Fruit fly (Drosophila melanogaster) whole organism, embryonic: ENCODE data around the gene Rbbp5.

Source experiments
- Ada2b ChIP-seq: fragments of 200-800 bp; sonication (Bioruptor generic); IDR thresholded peaks from 2 replicates; pipeline ENCODE4 v1.3.6; 2022; ENCODE audit warnings: missing biosample characterization, missing genetic modification characterization
- Bgb ChIP-seq: fragments of 200-800 bp; sonication (Bioruptor generic); IDR thresholded peaks from 2 replicates; pipeline ENCODE4 v1.3.6; 2022; ENCODE audit warnings: missing biosample characterization, missing genetic modification characterization; ENCODE audit not compliant: partially characterized antibody
- CG10267 ChIP-seq: fragments of 200-800 bp; sonication (Bioruptor generic); optimal IDR thresholded peaks from 2 replicates; lab custom pipeline; 2018; ENCODE audit warnings: missing biosample characterization, mild to moderate bottlenecking, missing genetic modification characterization, moderate library complexity
- CG10321 ChIP-seq: fragments of 200-800 bp; sonication (Bioruptor generic); IDR thresholded peaks from 2 replicates; pipeline ENCODE4 v1.3.6; 2022; ENCODE audit warnings: missing biosample characterization, missing genetic modification characterization
- CG12391 ChIP-seq: fragments of 200-800 bp; sonication (Bioruptor generic); optimal IDR thresholded peaks from 3 replicates; lab custom pipeline; 2018; ENCODE audit warnings: missing biosample characterization, mild to moderate bottlenecking, missing genetic modification characterization, moderate library complexity
- CG13287 ChIP-seq: fragments of 200-800 bp; sonication (Bioruptor generic); IDR thresholded peaks from 2 replicates; pipeline ENCODE4 v1.3.6; 2022; ENCODE audit warnings: missing biosample characterization, missing genetic modification characterization; ENCODE audit not compliant: partially characterized antibody
- CG13296 ChIP-seq: fragments of 200-800 bp; sonication (Bioruptor generic); optimal IDR thresholded peaks from 3 replicates; lab custom pipeline; 2018; ENCODE audit warnings: missing biosample characterization, mild to moderate bottlenecking, missing genetic modification characterization
- CG14441 ChIP-seq: fragments of 200-800 bp; sonication (Bioruptor generic); IDR thresholded peaks from 2 replicates; pipeline ENCODE4 v1.3.6; 2022; ENCODE audit warnings: missing biosample characterization, missing genetic modification characterization
- CG14860 ChIP-seq: fragments of 200-800 bp; sonication (Bioruptor generic); IDR thresholded peaks from 3 replicates; pipeline ENCODE4 v1.3.6; 2022; ENCODE audit warnings: missing biosample characterization, missing genetic modification characterization; ENCODE audit not compliant: partially characterized antibody
- CG14965 ChIP-seq: fragments of 200-800 bp; sonication (Bioruptor generic); optimal IDR thresholded peaks from 2 replicates; lab custom pipeline; 2016; ENCODE audit warnings: missing biosample characterization, missing genetic modification characterization, borderline replicate concordance
- CG15269 ChIP-seq: fragments of 200-800 bp; sonication (Bioruptor generic); optimal IDR thresholded peaks from 2 replicates; lab custom pipeline; 2018; ENCODE audit warnings: missing biosample characterization, mild to moderate bottlenecking, missing genetic modification characterization, moderate library complexity
- CG17328 ChIP-seq: fragments of 200-800 bp; sonication (Bioruptor generic); IDR thresholded peaks from 2 replicates; pipeline ENCODE4 v1.3.6; 2022; ENCODE audit warnings: missing biosample characterization, missing genetic modification characterization
- CG2202 ChIP-seq: fragments of 200-800 bp; sonication (Bioruptor generic); optimal IDR thresholded peaks from 2 replicates; lab custom pipeline; 2018; ENCODE audit warnings: missing biosample characterization, mild to moderate bottlenecking, missing genetic modification characterization
- CG3407 ChIP-seq: fragments of 200-800 bp; sonication (Bioruptor generic); optimal IDR thresholded peaks from 2 replicates; lab custom pipeline; 2018; ENCODE audit warnings: missing biosample characterization, mild to moderate bottlenecking, missing genetic modification characterization
- CG4282 ChIP-seq: fragments of 200-800 bp; sonication (Bioruptor generic); optimal IDR thresholded peaks from 2 replicates; lab custom pipeline; 2016; ENCODE audit warnings: missing biosample characterization, missing genetic modification characterization
- CG4820 ChIP-seq: fragments of 200-800 bp; sonication (Bioruptor generic); optimal IDR thresholded peaks from 3 replicates; lab custom pipeline; 2016; ENCODE audit warnings: missing biosample characterization, missing genetic modification characterization
- CG5180 ChIP-seq: fragments of 200-800 bp; sonication (Bioruptor generic); optimal IDR thresholded peaks from 3 replicates; lab custom pipeline; 2017; ENCODE audit warnings: missing biosample characterization, missing genetic modification characterization, mild to moderate bottlenecking, moderate library complexity, missing genetic modification reagents
- CG7357 ChIP-seq: fragments of 200-800 bp; sonication (Bioruptor generic); IDR thresholded peaks from 3 replicates; pipeline ENCODE4 v1.3.6; 2022; ENCODE audit warnings: missing biosample characterization, missing genetic modification characterization
- CG8924 ChIP-seq: fragments of 200-800 bp; optimal IDR thresholded peaks from 3 replicates; lab custom pipeline; 2019; ENCODE audit warnings: missing biosample characterization, mild to moderate bottlenecking, missing genetic modification characterization, moderate library complexity
- CG9215 ChIP-seq: fragments of 200-800 bp; sonication (Bioruptor generic); IDR thresholded peaks from 2 replicates; pipeline ENCODE4 v1.3.6; 2022; ENCODE audit warnings: missing biosample characterization, missing genetic modification characterization
- D19B ChIP-seq: fragments of 200-800 bp; sonication (Bioruptor generic); optimal IDR thresholded peaks from 2 replicates; lab custom pipeline; 2017; ENCODE audit warnings: missing biosample characterization, mild to moderate bottlenecking, missing genetic modification characterization
- Dbx ChIP-seq: fragments of 200-800 bp; sonication (Bioruptor generic); IDR thresholded peaks from 3 replicates; pipeline ENCODE4 v1.3.6; 2022; ENCODE audit warnings: missing biosample characterization, missing genetic modification characterization
- Eip74EF ChIP-seq, 2 experiments: fragments of 200-800 bp in 1 of 2; fragments of >200 bp in 1 of 2; sonication (Bioruptor generic) in 1 of 2; optimal IDR thresholded peaks; 2 replicates each; lab custom pipeline; 2017 to 2019; ENCODE audit warnings: missing biosample characterization in 2 of 2, missing genetic modification characterization in 2 of 2, mild to moderate bottlenecking in 1 of 2, moderate library complexity in 1 of 2
- Kr ChIP-seq: fragments of 200-800 bp; sonication (Bioruptor generic); optimal IDR thresholded peaks from 2 replicates; lab custom pipeline; 2017; ENCODE audit warnings: missing biosample characterization, mild to moderate bottlenecking, missing genetic modification characterization
- Lpt ChIP-seq: fragments of >200 bp; optimal IDR thresholded peaks from 2 replicates; lab custom pipeline; 2018; ENCODE audit warnings: missing biosample characterization, missing genetic modification characterization
- Nf-YC ChIP-seq: fragments of 200-800 bp; optimal IDR thresholded peaks from 3 replicates; lab custom pipeline; 2019; ENCODE audit warnings: missing biosample characterization, mild to moderate bottlenecking, missing genetic modification characterization, moderate library complexity
- Usf ChIP-seq: fragments of 200-800 bp; sonication (Bioruptor generic); optimal IDR thresholded peaks from 2 replicates; lab custom pipeline; 2017; ENCODE audit warnings: missing genotype, missing biosample characterization, missing genetic modification characterization
- Xrp1 ChIP-seq: fragments of 200-800 bp; sonication (Bioruptor generic); IDR thresholded peaks from 2 replicates; pipeline ENCODE4 v1.3.6; 2022; ENCODE audit warnings: missing biosample characterization, missing genetic modification characterization
- ash1 ChIP-seq: fragments of 200-800 bp; sonication (Bioruptor generic); optimal IDR thresholded peaks from 2 replicates; lab custom pipeline; 2018; ENCODE audit warnings: missing biosample characterization, mild to moderate bottlenecking, missing genetic modification characterization
- bigmax ChIP-seq: fragments of 200-800 bp; sonication (Bioruptor generic); optimal IDR thresholded peaks from 2 replicates; lab custom pipeline; 2018; ENCODE audit warnings: missing biosample characterization, mild to moderate bottlenecking, missing genetic modification characterization
- br ChIP-seq: fragments of >200 bp; optimal IDR thresholded peaks from 2 replicates; lab custom pipeline; 2017
- crol ChIP-seq: fragments of 200-800 bp; sonication (Bioruptor generic); IDR thresholded peaks from 2 replicates; pipeline ENCODE4 v1.3.6; 2022; ENCODE audit warnings: missing biosample characterization, missing genetic modification characterization
- da ChIP-seq: fragments of 200-800 bp; sonication (Bioruptor generic); optimal IDR thresholded peaks from 2 replicates; lab custom pipeline; 2016; ENCODE audit warnings: missing biosample characterization, missing genetic modification characterization
- disco-r ChIP-seq: fragments of 200-800 bp; sonication (Bioruptor generic); optimal IDR thresholded peaks from 2 replicates; lab custom pipeline; 2016; ENCODE audit warnings: missing biosample characterization, missing genetic modification characterization
- dysf ChIP-seq: fragments of 200-800 bp; sonication (Bioruptor generic); IDR thresholded peaks from 3 replicates; pipeline ENCODE4 v1.3.6; 2022; ENCODE audit warnings: missing biosample characterization, missing genetic modification characterization
- ems ChIP-seq: fragments of 200-800 bp; sonication (Bioruptor generic); optimal IDR thresholded peaks from 3 replicates; lab custom pipeline; 2016; ENCODE audit warnings: missing biosample characterization, missing genetic modification characterization
- fd102C ChIP-seq: fragments of 200-800 bp; sonication (Bioruptor generic); optimal IDR thresholded peaks from 2 replicates; lab custom pipeline; 2018; ENCODE audit warnings: missing biosample characterization, mild to moderate bottlenecking, missing genetic modification characterization, moderate library complexity
- gcm ChIP-seq: fragments of 200-800 bp; sonication (Bioruptor generic); optimal IDR thresholded peaks from 2 replicates; lab custom pipeline; 2019; ENCODE audit warnings: missing biosample characterization, mild to moderate bottlenecking, missing genetic modification characterization, moderate library complexity
- grn ChIP-seq: fragments of 200-800 bp; sonication (Bioruptor generic); optimal IDR thresholded peaks from 3 replicates; lab custom pipeline; 2017; ENCODE audit warnings: missing biosample characterization, missing genetic modification characterization
- gsb-n ChIP-seq: fragments of 200-800 bp; sonication (Bioruptor generic); optimal IDR thresholded peaks from 3 replicates; lab custom pipeline; 2018; ENCODE audit warnings: missing biosample characterization, mild to moderate bottlenecking, missing genetic modification characterization
- nerfin-2 ChIP-seq: fragments of 200-800 bp; sonication (Bioruptor generic); IDR thresholded peaks from 2 replicates; pipeline ENCODE4 v1.3.6; 2022; ENCODE audit warnings: missing biosample characterization, missing genetic modification characterization; ENCODE audit not compliant: partially characterized antibody
- nom ChIP-seq: fragments of 200-800 bp; sonication (Bioruptor generic); optimal IDR thresholded peaks from 2 replicates; lab custom pipeline; 2017; ENCODE audit warnings: missing biosample characterization, missing genetic modification characterization, mild to moderate bottlenecking, moderate library complexity, missing genetic modification reagents
- odd ChIP-seq: fragments of 200-800 bp; sonication (Bioruptor generic); optimal IDR thresholded peaks from 2 replicates; lab custom pipeline; 2017; ENCODE audit warnings: missing biosample characterization, mild to moderate bottlenecking, missing genetic modification characterization
- pfk ChIP-seq: fragments of 200-800 bp; sonication (Bioruptor generic); optimal IDR thresholded peaks from 2 replicates; lab custom pipeline; 2018; ENCODE audit warnings: missing biosample characterization, mild to moderate bottlenecking, missing genetic modification characterization, moderate library complexity
- pros ChIP-seq: fragments of 200-800 bp; sonication (Bioruptor generic); optimal IDR thresholded peaks from 3 replicates; lab custom pipeline; 2019; ENCODE audit warnings: missing biosample characterization, mild to moderate bottlenecking, missing genetic modification characterization, moderate library complexity
- pum ChIP-seq: fragments of 200-800 bp; sonication (Bioruptor generic); optimal IDR thresholded peaks from 2 replicates; lab custom pipeline; 2016; ENCODE audit warnings: missing biosample characterization, missing genetic modification characterization
- sens-2 ChIP-seq: fragments of 200-800 bp; sonication (Bioruptor generic); IDR thresholded peaks from 2 replicates; pipeline ENCODE4 v1.3.6; 2022; ENCODE audit warnings: missing biosample characterization, missing genetic modification characterization
- toy ChIP-seq: fragments of 200-800 bp; sonication (Bioruptor generic); IDR thresholded peaks from 2 replicates; pipeline ENCODE4 v1.3.6; 2022; ENCODE audit warnings: missing biosample characterization, missing genetic modification characterization
- tx ChIP-seq: fragments of 200-800 bp; sonication (Bioruptor generic); optimal IDR thresholded peaks from 2 replicates; lab custom pipeline; 2016; ENCODE audit warnings: missing biosample characterization, missing genetic modification characterization
- yki ChIP-seq: fragments of >200 bp; optimal IDR thresholded peaks from 3 replicates; lab custom pipeline; 2018

Gene Rbbp5

DNA sequence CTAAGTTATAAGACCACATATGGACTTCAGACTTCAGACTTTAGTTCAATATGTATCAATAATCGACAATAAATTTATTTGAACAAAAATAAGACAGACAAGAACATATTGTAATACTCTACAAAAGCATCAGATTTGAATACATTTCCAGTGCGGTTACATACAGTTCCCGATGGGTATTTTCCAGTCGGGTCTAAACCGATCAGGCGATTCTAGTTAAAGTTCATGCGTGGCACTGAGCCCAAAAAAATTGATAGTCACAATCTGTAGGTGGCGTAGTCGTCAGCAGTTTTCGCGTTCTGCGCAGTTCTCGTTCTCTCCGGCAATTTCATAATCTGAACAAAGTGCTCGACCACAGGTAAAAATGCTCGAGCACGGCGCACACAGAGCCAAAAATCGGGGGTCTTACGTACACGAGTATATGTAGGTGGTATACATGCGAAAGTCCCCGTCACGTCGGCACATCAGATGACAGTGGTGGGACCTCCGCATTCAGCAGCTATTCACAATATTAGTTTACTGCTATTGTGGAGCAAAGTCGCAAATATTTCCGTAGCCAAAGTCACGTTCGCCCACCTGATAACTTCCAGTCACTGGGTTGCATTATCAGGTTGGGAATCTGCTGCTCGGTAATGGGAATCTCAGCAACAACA is 47.6 kb upstream of the Rbbp5 start (continued):
- TF ChIP-seq fd102C (GFP tag; lab: Kevin White, UChicago) (no peak), toy (GFP tag; lab: Robert Waterston, UW) (no peak), Kr (GFP tag; lab: Kevin White, UChicago) (no peak), CG7357 (GFP tag; lab: Robert Waterston, UW) (no peak), Usf (GFP tag; lab: Kevin White, UChicago) (peak; percentile 1), gcm (GFP tag; lab: Kevin White, UChicago) (no peak), CG13296 (GFP tag; lab: Kevin White, UChicago) (peak; percentile 44), Bgb (GFP tag; lab: Robert Waterston, UW) (no peak; the same call in 1 of the 2 replicates), sens-2 (GFP tag; lab: Robert Waterston, UW) (no peak), yki (lab: Kevin White, UChicago) (no peak), CG12391 (tag; lab: Kevin White, UChicago) (peak; percentile 38), grn (GFP tag; lab: Kevin White, UChicago) (peak; percentile 72), CG4282 (GFP tag; lab: Kevin White, UChicago) (no peak), nom (GFP tag; lab: Kevin White, UChicago) (no peak), CG8924 (peak; percentile 52), Ada2b (GFP tag; lab: Robert Waterston, UW) (peak; percentile 31; the same call in 1 of the 2 replicates), pum (GFP tag; lab: Kevin White, UChicago) (no peak), pros (GFP tag; lab: Kevin White, UChicago) (no peak), pfk (peak; percentile 58), Dbx (0 out of 3 replicates have a peak, but pooled peaks have one; percentile 46), br (lab: Kevin White, UChicago) (no peak), CG9215 (peak; percentile 38), odd (no peak), CG13287 (GFP tag; lab: Robert Waterston, UW) (peak; percentile 48), CG5180 (GFP tag; lab: Kevin White, UChicago) (no peak), CG15269 (tag; lab: Kevin White, UChicago) (peak; percentile 55), CG17328 (GFP tag; lab: Robert Waterston, UW) (no peak), CG4820 (GFP tag; lab: Kevin White, UChicago) (peak; percentile 59), Xrp1 (GFP tag; lab: Robert Waterston, UW) (no peak), Nf-YC (tag; lab: Kevin White, UChicago) (peak; percentile 33), ems (peak; percentile 12), Eip74EF (GFP tag; optimal IDR thresholded peaks at IDR 0.05; lab: Kevin White, UChicago) (no peak), crol (GFP tag; lab: Robert Waterston, UW) (no peak), CG14965 (GFP tag; lab: Kevin White, UChicago) (no peak), da (no peak), disco-r (GFP tag; lab: Kevin White, UChicago) (no peak), CG10267 (tag; lab: Kevin White, UChicago) (no peak), ash1 (GFP tag; lab: Kevin White, UChicago) (no peak), tx (GFP tag; lab: Kevin White, UChicago) (no peak), CG2202 (tag; lab: Kevin White, UChicago) (no peak), gsb-n (tag; lab: Kevin White, UChicago) (no peak), CG14441 (GFP tag; lab: Robert Waterston, UW) (peak; percentile 28; the same call in 1 of the 2 replicates), CG3407 (GFP tag; lab: Kevin White, UChicago) (no peak), nerfin-2 (GFP tag; lab: Robert Waterston, UW) (no peak), CG14860 (GFP tag; lab: Robert Waterston, UW) (no peak), dysf (GFP tag; lab: Robert Waterston, UW) (peak; percentile 58; the same call in 2 of the 3 replicates), bigmax (no peak), D19B (GFP tag; lab: Kevin White, UChicago) (peak; percentile 99), Lpt (GFP tag; lab: Kevin White, UChicago) (no peak), CG10321 (no peak)
